Worm (Caenorhabditis elegans) whole organism, L1 larva: ENCODE results near the gene W05E10.1.

ENCODE experiments used
- aha-1 ChIP-seq: fragments of 150-350 bp; optimal IDR thresholded peaks from 2 replicates; lab custom pipeline; 2014; ENCODE audit warnings: missing biosample characterization, missing genetic modification characterization
- alr-1 ChIP-seq: fragments of 200-800 bp; sonication (Bioruptor generic); optimal IDR thresholded peaks from 2 replicates; lab custom pipeline; 2018; ENCODE audit warnings: borderline replicate concordance, mild to moderate bottlenecking, missing genetic modification characterization, missing compliant biosample characterization
- blmp-1 ChIP-seq: fragments of 150-350 bp; optimal IDR thresholded peaks from 2 replicates; lab custom pipeline; 2014; ENCODE audit warnings: missing biosample characterization, missing genetic modification characterization
- ceh-63 ChIP-seq: fragments of 200-800 bp; sonication (Bioruptor generic); optimal IDR thresholded peaks from 2 replicates; lab custom pipeline; 2018; ENCODE audit warnings: mild to moderate bottlenecking, missing genetic modification characterization, missing compliant biosample characterization
- ceh-8 ChIP-seq: fragments of 200-800 bp; sonication (Bioruptor generic); optimal IDR thresholded peaks from 2 replicates; lab custom pipeline; 2018; ENCODE audit warnings: mild to moderate bottlenecking, missing genetic modification characterization, moderate library complexity, missing compliant biosample characterization
- ceh-82 ChIP-seq, 3 experiments: fragments of 150-350 bp in 1 of 3; sonication (generic microtip) in 2 of 3; optimal IDR thresholded peaks; 2 replicates each; lab custom pipeline; 2014 to 2017; ENCODE audit warnings: missing biosample characterization in 3 of 3, missing genetic modification characterization in 3 of 3
- dsc-1 ChIP-seq: sonication (generic microtip); optimal IDR thresholded peaks from 2 replicates; lab custom pipeline; 2016; ENCODE audit warnings: mild to moderate bottlenecking, missing genetic modification characterization, missing compliant biosample characterization
- efl-1 ChIP-seq, 4 experiments: fragments of 150-350 bp; optimal IDR thresholded peaks in 3 of 4; peaks in 1 of 4; 1 replicate in 1 of 4; 2 replicates in 3 of 4; lab custom pipeline; 2014; ENCODE audit warnings: missing biosample characterization in 2 of 4, missing genetic modification characterization in 2 of 4, missing genetic modification reagents in 2 of 4
- egl-13 ChIP-seq: sonication (generic microtip); optimal IDR thresholded peaks from 2 replicates; lab custom pipeline; 2016; ENCODE audit warnings: missing genotype, missing genetic modification reagents, missing genetic modification characterization, missing compliant biosample characterization
- egl-27 ChIP-seq, 2 experiments: fragments of 150-350 bp in 1 of 2; sonication (generic microtip); optimal IDR thresholded peaks; 3 replicates each; lab custom pipeline; 2017 to 2018; ENCODE audit warnings: missing biosample characterization in 2 of 2, missing genetic modification characterization in 2 of 2, missing genetic modification reagents in 2 of 2
- elt-2 ChIP-seq: sonication (generic microtip); optimal IDR thresholded peaks from 2 replicates; lab custom pipeline; 2016; ENCODE audit warnings: missing genetic modification characterization, mild to moderate bottlenecking, inconsistent platforms, missing compliant biosample characterization, missing genetic modification reagents
- elt-3 ChIP-seq, 6 experiments: fragments of 150-350 bp in 1 of 6; sonication (generic microtip); optimal IDR thresholded peaks; 2 replicates each; lab custom pipeline; 2017 to 2018; ENCODE audit warnings: missing biosample characterization in 6 of 6, missing genetic modification characterization in 6 of 6, inconsistent platforms in 1 of 6
- fkh-10 ChIP-seq: sonication (generic microtip); optimal IDR thresholded peaks from 2 replicates; lab custom pipeline; 2017; ENCODE audit warnings: missing biosample characterization, missing genetic modification reagents, missing genetic modification characterization
- fkh-8 ChIP-seq: sonication (generic microtip); optimal IDR thresholded peaks from 2 replicates; lab custom pipeline; 2016; ENCODE audit warnings: mild to moderate bottlenecking, missing genetic modification characterization, missing compliant biosample characterization
- fos-1 ChIP-seq: fragments of 150-350 bp; optimal IDR thresholded peaks from 2 replicates; lab custom pipeline; 2014; ENCODE audit warnings: missing biosample characterization, missing genetic modification characterization
- grh-1 ChIP-seq: fragments of 200-800 bp; sonication (Bioruptor generic); IDR thresholded peaks from 2 replicates; pipeline ENCODE4 v1.3.6; 2022; ENCODE audit warnings: missing genetic modification reagents, missing genetic modification characterization, missing compliant biosample characterization
- hlh-4 ChIP-seq: sonication (generic microtip); optimal IDR thresholded peaks from 2 replicates; lab custom pipeline; 2016; ENCODE audit warnings: mild to moderate bottlenecking, missing genetic modification characterization, missing compliant biosample characterization
- irx-1 ChIP-seq: sonication (generic microtip); optimal IDR thresholded peaks from 2 replicates; lab custom pipeline; 2016; ENCODE audit warnings: missing genetic modification characterization, missing compliant biosample characterization
- jun-1 ChIP-seq: fragments of 150-350 bp; optimal IDR thresholded peaks from 2 replicates; lab custom pipeline; 2014; ENCODE audit warnings: missing biosample characterization, missing genetic modification reagents, missing genetic modification characterization
- lin-14 ChIP-seq: fragments of 200-800 bp; sonication (Bioruptor generic); optimal IDR thresholded peaks from 2 replicates; lab custom pipeline; 2018; ENCODE audit warnings: mild to moderate bottlenecking, missing genetic modification characterization, moderate library complexity, missing compliant biosample characterization
- lin-15B ChIP-seq: fragments of 150-350 bp; sonication (generic microtip); optimal IDR thresholded peaks from 3 replicates; lab custom pipeline; 2014; ENCODE audit warnings: missing biosample characterization, missing genetic modification characterization
- lin-35 ChIP-seq, 2 experiments: fragments of 150-350 bp; optimal IDR thresholded peaks; 2 replicates each; lab custom pipeline; 2014; ENCODE audit warnings: missing biosample characterization in 2 of 2, missing genetic modification characterization in 2 of 2, missing genetic modification reagents in 2 of 2
- lir-3 ChIP-seq: sonication (generic microtip); optimal IDR thresholded peaks from 2 replicates; lab custom pipeline; 2016; ENCODE audit warnings: mild to moderate bottlenecking, missing genetic modification characterization, moderate library complexity, missing compliant biosample characterization; ENCODE audit not compliant: poor library complexity
- lsy-2 ChIP-seq, 2 experiments: fragments of 150-350 bp; optimal IDR thresholded peaks; 2 replicates each; lab custom pipeline; 2014; ENCODE audit warnings: missing biosample characterization in 2 of 2, missing genetic modification characterization in 2 of 2
- mab-9 ChIP-seq: fragments of 200-800 bp; sonication (Bioruptor generic); IDR thresholded peaks from 2 replicates; pipeline ENCODE4 v1.3.6; 2022; ENCODE audit warnings: missing genetic modification reagents, missing genetic modification characterization, missing compliant biosample characterization
- mdl-1 ChIP-seq, 2 experiments: fragments of 150-350 bp; optimal IDR thresholded peaks; 2 replicates each; lab custom pipeline; 2014 to 2017; ENCODE audit warnings: missing biosample characterization in 2 of 2, missing genetic modification characterization in 2 of 2, inconsistent platforms in 1 of 2
- mef-2 ChIP-seq: fragments of 150-350 bp; optimal IDR thresholded peaks from 2 replicates; lab custom pipeline; 2014; ENCODE audit warnings: missing biosample characterization, missing genetic modification characterization
- mep-1 ChIP-seq: fragments of 150-350 bp; optimal IDR thresholded peaks from 2 replicates; lab custom pipeline; 2014; ENCODE audit warnings: missing biosample characterization, missing genetic modification characterization
- nhr-11 ChIP-seq: fragments of 150-350 bp; optimal IDR thresholded peaks from 2 replicates; lab custom pipeline; 2014; ENCODE audit warnings: missing biosample characterization, missing genetic modification characterization
- nhr-20 ChIP-seq: sonication (generic microtip); optimal IDR thresholded peaks from 2 replicates; lab custom pipeline; 2016; ENCODE audit warnings: mild to moderate bottlenecking, missing genetic modification characterization, missing compliant biosample characterization
- nhr-28 ChIP-seq: fragments of 150-350 bp; optimal IDR thresholded peaks from 2 replicates; lab custom pipeline; 2014; ENCODE audit warnings: missing biosample characterization, missing genetic modification characterization
- nhr-47 ChIP-seq: sonication (generic microtip); optimal IDR thresholded peaks from 2 replicates; lab custom pipeline; 2016; ENCODE audit warnings: mild to moderate bottlenecking, missing genetic modification characterization, moderate library complexity, missing compliant biosample characterization
- nhr-71 ChIP-seq: sonication (generic microtip); optimal IDR thresholded peaks from 2 replicates; lab custom pipeline; 2016; ENCODE audit warnings: mild to moderate bottlenecking, missing genetic modification characterization, moderate library complexity, missing compliant biosample characterization
- nhr-76 ChIP-seq: sonication (generic microtip); optimal IDR thresholded peaks from 2 replicates; lab custom pipeline; 2017; ENCODE audit warnings: missing biosample characterization, missing genetic modification characterization
- nhr-77 ChIP-seq: fragments of 150-350 bp; optimal IDR thresholded peaks from 2 replicates; lab custom pipeline; 2014; ENCODE audit warnings: missing biosample characterization, missing genetic modification characterization
- nhr-84 ChIP-seq: sonication (generic microtip); optimal IDR thresholded peaks from 2 replicates; lab custom pipeline; 2017; ENCODE audit warnings: missing biosample characterization, missing genetic modification characterization
- nhr-85 ChIP-seq: sonication (generic microtip); peaks from one replicate; lab custom pipeline; 2016; ENCODE audit warnings: missing genetic modification characterization, inconsistent platforms, missing compliant biosample characterization
- pag-3 ChIP-seq: sonication (generic microtip); optimal IDR thresholded peaks from 2 replicates; lab custom pipeline; 2017; ENCODE audit warnings: missing genetic modification characterization, mild to moderate bottlenecking, missing compliant biosample characterization, antibody characterized with exemption, borderline replicate concordance; ENCODE audit not compliant: insufficient read depth
- pax-3 ChIP-seq: fragments of 200-800 bp; sonication (Bioruptor generic); optimal IDR thresholded peaks from 2 replicates; lab custom pipeline; 2018; ENCODE audit warnings: mild to moderate bottlenecking, missing genetic modification characterization, moderate library complexity, missing compliant biosample characterization
- pqm-1 ChIP-seq: sonication (generic microtip); optimal IDR thresholded peaks from 3 replicates; lab custom pipeline; 2017; ENCODE audit warnings: missing biosample characterization, missing genetic modification characterization
- rnt-1 ChIP-seq: sonication (generic microtip); optimal IDR thresholded peaks from 2 replicates; lab custom pipeline; 2016; ENCODE audit warnings: mild to moderate bottlenecking, missing genetic modification characterization, moderate library complexity, missing compliant biosample characterization
- snu-23 ChIP-seq: sonication (generic microtip); optimal IDR thresholded peaks from 2 replicates; lab custom pipeline; 2016; ENCODE audit warnings: missing genetic modification characterization, missing compliant biosample characterization
- swsn-7 ChIP-seq: sonication (generic microtip); optimal IDR thresholded peaks from 2 replicates; lab custom pipeline; 2016; ENCODE audit warnings: missing genetic modification characterization, missing compliant biosample characterization
- tlp-1 ChIP-seq: fragments of 150-350 bp; optimal IDR thresholded peaks from 2 replicates; lab custom pipeline; 2014; ENCODE audit warnings: missing biosample characterization, missing genetic modification characterization
- unc-130 ChIP-seq: fragments of 150-350 bp; optimal IDR thresholded peaks from 2 replicates; lab custom pipeline; 2017; ENCODE audit warnings: missing biosample characterization, missing genetic modification characterization, inconsistent platforms
- unc-30 ChIP-seq: sonication (generic microtip); optimal IDR thresholded peaks from 2 replicates; lab custom pipeline; 2017; ENCODE audit warnings: missing biosample characterization, missing genetic modification characterization
- unc-62 ChIP-seq: fragments of 150-350 bp; optimal IDR thresholded peaks from 2 replicates; lab custom pipeline; 2014; ENCODE audit warnings: missing biosample characterization, missing genetic modification reagents, missing genetic modification characterization
- zag-1 ChIP-seq: fragments of 150-350 bp; optimal IDR thresholded peaks from 2 replicates; lab custom pipeline; 2014; ENCODE audit warnings: missing biosample characterization, missing genetic modification characterization

The W05E10.1 gene

ce11 chrV:11680519-11681203, 10.8 kb downstream of the W05E10.1 start:
- TF ChIP-seq nhr-20 (tag; lab: Kevin White, UChicago) (peak; percentile 28), blmp-1 (tag; lab: Kevin White, UChicago) (peak; percentile 97), nhr-71 (tag; lab: Kevin White, UChicago) (peak; percentile 5), snu-23 (peak; percentile 17), elt-3 (tag; optimal IDR thresholded peaks at IDR 0.05; lab: Kevin White, UChicago) (peak in 3 of 6 experiments; percentile 22 to 49 (median 34)), nhr-77 (tag; lab: Kevin White, UChicago) (no peak), lin-35 (GFP tag; optimal IDR thresholded peaks at IDR 0.05; lab: Kevin White, UChicago) (peak in 1 of 2 experiments; percentile 13), nhr-28 (no peak), lin-14 (GFP tag; lab: Kevin White, UChicago) (peak; percentile 35), nhr-85 (peak; percentile 73), mdl-1 (tag; optimal IDR thresholded peaks at IDR 0.05; lab: Kevin White, UChicago) (no peak), mab-9 (GFP tag; lab: Robert Waterston, UW) (no peak)

DNA sequence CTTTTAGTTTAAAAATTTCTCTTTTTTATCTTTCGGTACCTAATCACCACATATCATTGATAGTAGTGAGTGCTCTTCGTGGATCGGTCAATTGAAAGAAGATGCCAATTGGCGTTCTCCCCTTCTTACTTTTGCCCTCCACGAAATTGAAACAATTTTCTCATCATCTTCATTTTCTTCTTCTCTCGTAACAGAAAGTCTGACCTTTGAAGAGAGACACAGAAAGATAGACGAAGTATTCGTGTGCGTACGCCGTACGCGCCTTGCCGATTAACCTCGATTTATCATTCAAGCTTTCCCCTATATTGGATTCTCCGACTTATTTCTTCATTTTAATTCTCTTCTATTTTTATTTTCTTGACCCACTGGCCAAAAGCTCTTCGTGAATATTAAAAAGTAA, 14.0 kb downstream of the W05E10.1 start:
- TF ChIP-seq elt-3 (tag; optimal IDR thresholded peaks at IDR 0.05; lab: Kevin White, UChicago), result peak in 1 of 6 experiments; percentile 70
- TF ChIP-seq egl-27 (tag; optimal IDR thresholded peaks at IDR 0.05; lab: Kevin White, UChicago), result no peak
- TF ChIP-seq mep-1 (tag; lab: Kevin White, UChicago), result peak; percentile 38
- no peak for TF ChIP-seq elt-2 (tag; lab: Kevin White, UChicago)
- no peak for TF ChIP-seq egl-13 (tag; lab: Kevin White, UChicago)
- peak; percentile 52 for TF ChIP-seq unc-130 (tag; lab: Kevin White, UChicago)
- no peak for TF ChIP-seq pax-3 (tag; lab: Kevin White, UChicago)
- TF ChIP-seq fos-1 (tag; lab: Kevin White, UChicago), result no peak
- TF ChIP-seq zag-1 (tag; lab: Kevin White, UChicago), result no peak
- TF ChIP-seq grh-1 (GFP tag; lab: Robert Waterston, UW), result no peak
- TF ChIP-seq mab-9 (GFP tag; lab: Robert Waterston, UW), result no peak
- no peak for TF ChIP-seq ceh-82 (tag; optimal IDR thresholded peaks at IDR 0.05; lab: Kevin White, UChicago)
- peak in 1 of 2 experiments; percentile 50 for TF ChIP-seq lsy-2 (tag; optimal IDR thresholded peaks at IDR 0.05; lab: Kevin White, UChicago)
- TF ChIP-seq pag-3, result peak; percentile 12
- no peak for TF ChIP-seq lin-15B
- TF ChIP-seq aha-1 (tag; lab: Kevin White, UChicago), result no peak
- no peak for TF ChIP-seq ceh-63 (GFP tag; lab: Kevin White, UChicago)
- peak; percentile 19 for TF ChIP-seq nhr-71 (tag; lab: Kevin White, UChicago)
- TF ChIP-seq nhr-85, result peak; percentile 29
- no peak for TF ChIP-seq fkh-10 (GFP tag; lab: Kevin White, UChicago)
- TF ChIP-seq nhr-76 (tag; lab: Kevin White, UChicago), result no peak
- TF ChIP-seq lin-14 (GFP tag; lab: Kevin White, UChicago), result peak; percentile 81
- TF ChIP-seq efl-1 (optimal IDR thresholded peaks at IDR 0.05; lab: Kevin White, UChicago), result no peak
- TF ChIP-seq efl-1 (GFP tag; optimal IDR thresholded peaks at IDR 0.05 in 1 of 2; lab: Kevin White, UChicago), result peak in 1 of 2 experiments; percentile 10
- TF ChIP-seq dsc-1, result no peak
- TF ChIP-seq ceh-8 (GFP tag; lab: Kevin White, UChicago), result no peak
- no peak for TF ChIP-seq nhr-84 (tag; lab: Kevin White, UChicago)
- no peak for TF ChIP-seq lir-3 (tag; lab: Kevin White, UChicago)
- no peak for TF ChIP-seq tlp-1
- no peak for TF ChIP-seq irx-1
- peak; percentile 55 for TF ChIP-seq rnt-1
- TF ChIP-seq nhr-11, result no peak
- no peak for TF ChIP-seq nhr-47
- peak; percentile 97 for TF ChIP-seq blmp-1 (tag; lab: Kevin White, UChicago)
- no peak for TF ChIP-seq unc-30 (tag; lab: Kevin White, UChicago)
- TF ChIP-seq mef-2 (tag; lab: Kevin White, UChicago), result no peak
- no peak for TF ChIP-seq fkh-8 (tag; lab: Kevin White, UChicago)
- no peak for TF ChIP-seq swsn-7 (tag; lab: Kevin White, UChicago)
- TF ChIP-seq alr-1 (tag; lab: Kevin White, UChicago), result no peak
- TF ChIP-seq snu-23, result peak; percentile 25
- no peak for TF ChIP-seq unc-62 (GFP tag; lab: Kevin White, UChicago)
- no peak for TF ChIP-seq hlh-4 (tag; lab: Kevin White, UChicago)
- TF ChIP-seq nhr-77 (tag; lab: Kevin White, UChicago), result no peak
- TF ChIP-seq jun-1 (tag; lab: Kevin White, UChicago), result no peak
- no peak for TF ChIP-seq pqm-1
